Fruit fly (Drosophila melanogaster) whole organism, embryonic: ENCODE results near the gene CG9992.

ENCODE experiments used
- Atf6 ChIP-seq: fragments of 200-800 bp; sonication (Bioruptor generic); IDR thresholded peaks from 2 replicates; pipeline ENCODE4 v1.3.6; 2022; ENCODE audit warnings: missing biosample characterization, missing genetic modification characterization
- Bdp1 ChIP-seq: fragments of 200-800 bp; sonication (Bioruptor generic); optimal IDR thresholded peaks from 3 replicates; lab custom pipeline; 2016; ENCODE audit warnings: missing biosample characterization, missing genetic modification characterization
- CG10267 ChIP-seq: fragments of 200-800 bp; sonication (Bioruptor generic); optimal IDR thresholded peaks from 2 replicates; lab custom pipeline; 2018; ENCODE audit warnings: missing biosample characterization, mild to moderate bottlenecking, missing genetic modification characterization, moderate library complexity
- CG10543 ChIP-seq: fragments of 200-800 bp; sonication (Bioruptor generic); optimal IDR thresholded peaks from 3 replicates; lab custom pipeline; 2017; ENCODE audit warnings: missing biosample characterization, mild to moderate bottlenecking, missing genetic modification characterization, moderate library complexity
- CG12155 ChIP-seq: fragments of 200-800 bp; sonication (Bioruptor generic); optimal IDR thresholded peaks from 3 replicates; lab custom pipeline; 2016; ENCODE audit warnings: missing biosample characterization, missing genetic modification characterization
- CG1233 ChIP-seq: fragments of 200-800 bp; sonication (Bioruptor generic); optimal IDR thresholded peaks from 4 replicates; lab custom pipeline; 2018; ENCODE audit warnings: missing biosample characterization, mild to moderate bottlenecking, missing genetic modification characterization
- CG13296 ChIP-seq: fragments of 200-800 bp; sonication (Bioruptor generic); optimal IDR thresholded peaks from 3 replicates; lab custom pipeline; 2018; ENCODE audit warnings: missing biosample characterization, mild to moderate bottlenecking, missing genetic modification characterization
- CG15011 ChIP-seq: fragments of 200-800 bp; sonication (Bioruptor generic); optimal IDR thresholded peaks from 3 replicates; lab custom pipeline; 2018; ENCODE audit warnings: missing biosample characterization, mild to moderate bottlenecking, missing genetic modification characterization
- CG1602 ChIP-seq: fragments of 200-800 bp; sonication (Bioruptor generic); optimal IDR thresholded peaks from 3 replicates; lab custom pipeline; 2016; ENCODE audit warnings: missing biosample characterization, missing genetic modification characterization
- CG17385 ChIP-seq: fragments of 200-800 bp; sonication (Bioruptor generic); optimal IDR thresholded peaks from 3 replicates; lab custom pipeline; 2018; ENCODE audit warnings: missing biosample characterization, mild to moderate bottlenecking, missing genetic modification characterization
- CG17802 ChIP-seq: fragments of 200-800 bp; sonication (Bioruptor generic); optimal IDR thresholded peaks from 2 replicates; lab custom pipeline; 2018; ENCODE audit warnings: missing biosample characterization, mild to moderate bottlenecking, missing genetic modification characterization, moderate library complexity
- CG31224 ChIP-seq: fragments of 200-800 bp; sonication (Bioruptor generic); IDR thresholded peaks from 2 replicates; pipeline ENCODE4 v1.3.6; 2022; ENCODE audit warnings: missing biosample characterization, missing genetic modification characterization
- CG32772 ChIP-seq: fragments of 200-800 bp; sonication (Bioruptor generic); IDR thresholded peaks from 2 replicates; pipeline ENCODE4 v1.3.6; 2022; ENCODE audit warnings: missing biosample characterization, missing genetic modification characterization
- CG3407 ChIP-seq: fragments of 200-800 bp; sonication (Bioruptor generic); optimal IDR thresholded peaks from 2 replicates; lab custom pipeline; 2018; ENCODE audit warnings: missing biosample characterization, mild to moderate bottlenecking, missing genetic modification characterization
- CG4707 ChIP-seq: fragments of 200-800 bp; sonication (Bioruptor generic); optimal IDR thresholded peaks from 2 replicates; lab custom pipeline; 2018; ENCODE audit warnings: missing biosample characterization, mild to moderate bottlenecking, missing genetic modification characterization, moderate library complexity
- CG4730 ChIP-seq: fragments of 200-800 bp; sonication (Bioruptor generic); IDR thresholded peaks from 2 replicates; pipeline ENCODE4 v1.3.6; 2022; ENCODE audit warnings: missing biosample characterization, missing genetic modification characterization
- Chrac-16 ChIP-seq: fragments of 200-800 bp; sonication (Bioruptor generic); optimal IDR thresholded peaks from 3 replicates; lab custom pipeline; 2016; ENCODE audit warnings: missing biosample characterization, missing genetic modification characterization
- D ChIP-seq, 2 experiments: fragments of 200-800 bp in 1 of 2; fragments of >200 bp in 1 of 2; sonication (Bioruptor generic) in 1 of 2; optimal IDR thresholded peaks; 2 replicates in 1 of 2; 3 replicates in 1 of 2; lab custom pipeline; 2017; ENCODE audit warnings: mild to moderate bottlenecking in 1 of 2, missing biosample characterization in 1 of 2, missing genetic modification characterization in 1 of 2, missing genetic modification reagents in 1 of 2
- E2f1 ChIP-seq: fragments of 200-800 bp; sonication (Bioruptor generic); IDR thresholded peaks from 2 replicates; pipeline ENCODE4 v1.3.6; 2022; ENCODE audit warnings: missing biosample characterization, missing genetic modification characterization
- Fer2 ChIP-seq: fragments of 200-800 bp; sonication (Bioruptor generic); optimal IDR thresholded peaks from 2 replicates; lab custom pipeline; 2018; ENCODE audit warnings: missing biosample characterization, mild to moderate bottlenecking, missing genetic modification characterization, moderate library complexity
- HmgD ChIP-seq: fragments of 200-800 bp; sonication (Bioruptor generic); optimal IDR thresholded peaks from 3 replicates; lab custom pipeline; 2016; ENCODE audit warnings: missing biosample characterization, missing genetic modification characterization
- MTF-1 ChIP-seq: fragments of 200-800 bp; sonication (Bioruptor generic); optimal IDR thresholded peaks from 2 replicates; lab custom pipeline; 2018; ENCODE audit warnings: missing biosample characterization, mild to moderate bottlenecking, missing genetic modification characterization, borderline replicate concordance
- Nf-YA ChIP-seq: fragments of 200-800 bp; sonication (Bioruptor generic); IDR thresholded peaks from 2 replicates; pipeline ENCODE4 v1.3.6; 2022; ENCODE audit warnings: missing biosample characterization, missing genetic modification characterization
- Opbp ChIP-seq: fragments of 200-800 bp; sonication (Bioruptor generic); IDR thresholded peaks from 3 replicates; pipeline ENCODE4 v1.3.6; 2022; ENCODE audit warnings: missing biosample characterization, missing genetic modification characterization; ENCODE audit not compliant: partially characterized antibody
- Sry-β ChIP-seq: fragments of 200-800 bp; sonication (Bioruptor generic); optimal IDR thresholded peaks from 2 replicates; lab custom pipeline; 2018; ENCODE audit warnings: missing biosample characterization, mild to moderate bottlenecking, missing genetic modification characterization, moderate library complexity
- Trl ChIP-seq, 3 experiments: fragments of >200 bp in 2 of 3; fragments of 200-800 bp in 1 of 3; sonication (Bioruptor generic) in 1 of 3; optimal IDR thresholded peaks; 2 replicates in 1 of 3; 3 replicates in 2 of 3; lab custom pipeline; 2016 to 2017; ENCODE audit warnings: missing biosample characterization in 1 of 3, missing genetic modification characterization in 1 of 3
- Usf ChIP-seq: fragments of 200-800 bp; sonication (Bioruptor generic); optimal IDR thresholded peaks from 2 replicates; lab custom pipeline; 2017; ENCODE audit warnings: missing genotype, missing biosample characterization, missing genetic modification characterization
- Vsx1 ChIP-seq: fragments of 200-800 bp; sonication (Bioruptor generic); optimal IDR thresholded peaks from 2 replicates; lab custom pipeline; 2017; ENCODE audit warnings: missing biosample characterization, mild to moderate bottlenecking, missing genetic modification characterization, missing genetic modification reagents
- Xbp1 ChIP-seq: fragments of 200-800 bp; sonication (Bioruptor generic); optimal IDR thresholded peaks from 3 replicates; lab custom pipeline; 2016; ENCODE audit warnings: missing biosample characterization, mild to moderate bottlenecking, missing genetic modification characterization
- YL-1 ChIP-seq: fragments of 200-800 bp; sonication (Bioruptor generic); optimal IDR thresholded peaks from 3 replicates; lab custom pipeline; 2017; ENCODE audit warnings: missing biosample characterization, mild to moderate bottlenecking, missing genetic modification characterization
- bowl ChIP-seq: fragments of 200-800 bp; sonication (Bioruptor generic); IDR thresholded peaks from 2 replicates; pipeline ENCODE4 v1.3.6; 2022; ENCODE audit warnings: missing biosample characterization, missing genetic modification characterization
- cwo ChIP-seq: fragments of 200-800 bp; sonication (Bioruptor generic); optimal IDR thresholded peaks from 3 replicates; lab custom pipeline; 2017; ENCODE audit warnings: missing biosample characterization, missing genetic modification characterization, mild to moderate bottlenecking, moderate library complexity, missing genetic modification reagents
- dpn ChIP-seq, 2 experiments: fragments of 200-800 bp; sonication (Bioruptor generic); optimal IDR thresholded peaks; 3 replicates each; lab custom pipeline; 2016; ENCODE audit warnings: missing biosample characterization in 2 of 2, missing genetic modification characterization in 2 of 2
- jumu ChIP-seq: fragments of 200-800 bp; sonication (Bioruptor generic); optimal IDR thresholded peaks from 3 replicates; lab custom pipeline; 2016; ENCODE audit warnings: missing biosample characterization, missing genetic modification characterization
- lola ChIP-seq, 3 experiments: fragments of >200 bp in 2 of 3; fragments of 200-800 bp in 1 of 3; sonication (Bioruptor generic) in 1 of 3; optimal IDR thresholded peaks; 2 replicates each; lab custom pipeline; 2017 to 2019; ENCODE audit warnings: missing biosample characterization in 3 of 3, missing genetic modification characterization in 3 of 3, mild to moderate bottlenecking in 1 of 3, moderate library complexity in 1 of 3
- nerfin-1 ChIP-seq: fragments of 200-800 bp; sonication (Bioruptor generic); optimal IDR thresholded peaks from 3 replicates; lab custom pipeline; 2019; ENCODE audit warnings: missing biosample characterization, mild to moderate bottlenecking, missing genetic modification characterization, moderate library complexity
- org-1 ChIP-seq: fragments of 200-800 bp; sonication (Bioruptor generic); optimal IDR thresholded peaks from 2 replicates; lab custom pipeline; 2017; ENCODE audit warnings: missing biosample characterization, missing genetic modification characterization
- pan ChIP-seq, 4 experiments: fragments of >200 bp in 3 of 4; fragments of 200-800 bp in 1 of 4; sonication (Bioruptor generic) in 1 of 4; optimal IDR thresholded peaks in 3 of 4; IDR thresholded peaks in 1 of 4; 2 replicates each; pipeline versions ENCODE4 v1.3.6 to Lab custom; 2017 to 2022; ENCODE audit warnings: missing biosample characterization in 2 of 4, missing genetic modification characterization in 2 of 4, mixed read lengths in 1 of 4
- pnt ChIP-seq: fragments of 200-800 bp; sonication (Bioruptor generic); optimal IDR thresholded peaks from 3 replicates; lab custom pipeline; 2016; ENCODE audit warnings: missing biosample characterization, missing genetic modification characterization
- psq ChIP-seq: fragments of 200-800 bp; sonication (Bioruptor generic); optimal IDR thresholded peaks from 2 replicates; lab custom pipeline; 2017; ENCODE audit warnings: missing biosample characterization, missing genetic modification characterization
- pum ChIP-seq: fragments of 200-800 bp; sonication (Bioruptor generic); optimal IDR thresholded peaks from 2 replicates; lab custom pipeline; 2016; ENCODE audit warnings: missing biosample characterization, missing genetic modification characterization
- sens-2 ChIP-seq: fragments of 200-800 bp; sonication (Bioruptor generic); IDR thresholded peaks from 2 replicates; pipeline ENCODE4 v1.3.6; 2022; ENCODE audit warnings: missing biosample characterization, missing genetic modification characterization
- sima ChIP-seq: fragments of 200-800 bp; sonication (Bioruptor generic); optimal IDR thresholded peaks from 2 replicates; lab custom pipeline; 2016; ENCODE audit warnings: missing biosample characterization, missing genetic modification characterization
- trh ChIP-seq: fragments of 200-800 bp; sonication (Bioruptor generic); optimal IDR thresholded peaks from 2 replicates; lab custom pipeline; 2016; ENCODE audit warnings: missing biosample characterization, missing genetic modification characterization
- tup ChIP-seq: fragments of 200-800 bp; sonication (Bioruptor generic); optimal IDR thresholded peaks from 2 replicates; lab custom pipeline; 2016; ENCODE audit warnings: missing biosample characterization, mild to moderate bottlenecking, missing genetic modification characterization, moderate library complexity
- wor ChIP-seq: fragments of 200-800 bp; sonication (Bioruptor generic); IDR thresholded peaks from 2 replicates; pipeline ENCODE4 v1.3.6; 2022; ENCODE audit warnings: missing biosample characterization, missing genetic modification characterization

Gene CG9992

DNA sequence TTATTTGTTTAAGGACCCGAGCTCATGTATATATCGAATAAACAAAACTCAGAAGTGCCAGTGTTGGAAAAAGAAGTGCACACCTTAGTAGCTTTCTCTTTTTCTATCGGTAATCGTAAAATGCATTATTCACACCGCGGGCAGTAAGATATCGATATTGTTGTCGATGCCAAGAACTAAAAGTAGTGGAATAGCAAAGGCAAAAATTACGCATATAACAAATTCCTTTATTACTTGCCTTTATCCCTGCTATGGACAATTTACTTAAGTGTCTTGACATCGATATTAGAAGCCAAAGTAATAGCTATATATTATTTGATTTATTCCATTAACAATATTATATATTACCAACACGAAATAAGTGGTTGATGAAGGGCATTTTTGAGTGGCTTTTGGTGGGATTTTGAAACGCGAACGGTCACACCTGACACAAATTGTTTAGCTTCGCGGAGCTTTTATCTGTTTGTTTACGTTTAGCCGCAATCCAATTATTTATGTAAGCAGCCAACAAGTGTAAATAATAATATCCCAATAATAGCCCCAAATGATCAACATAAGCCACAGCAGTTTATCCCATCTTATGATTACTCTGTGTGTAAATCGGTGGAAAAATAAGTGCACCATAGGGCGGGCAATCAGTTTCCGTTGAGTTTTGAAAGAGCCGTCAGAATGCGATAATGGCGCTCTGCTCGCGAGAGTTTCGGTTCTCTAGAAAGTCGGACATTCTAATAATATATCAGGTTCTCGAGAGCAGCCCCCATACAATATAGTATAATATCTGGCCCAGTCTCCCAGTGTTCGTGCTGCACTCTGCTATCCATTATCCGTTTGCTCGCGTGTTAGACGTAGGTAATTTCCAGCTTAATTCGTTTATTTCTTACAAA, at the start of gene CG9992, which contains the start of gene CG4239 (continued):
- TF ChIP-seq Usf (GFP tag; lab: Kevin White, UChicago), result peak; percentile 55
- TF ChIP-seq jumu (GFP tag; lab: Kevin White, UChicago), result peak; percentile 54
- TF ChIP-seq trh (GFP tag; lab: Kevin White, UChicago), result no peak
- no peak for TF ChIP-seq sens-2 (GFP tag; lab: Robert Waterston, UW)
- peak; percentile 25 for TF ChIP-seq HmgD
- TF ChIP-seq CG17802 (tag; lab: Kevin White, UChicago), result peak; percentile 81
- TF ChIP-seq pan (optimal IDR thresholded peaks at IDR 0.05; lab: Kevin White, UChicago), result no peak
- no peak for TF ChIP-seq pan (GFP tag; optimal IDR thresholded peaks at IDR 0.05 in 1 of 2, IDR thresholded peaks at IDR 0.05 in 1 of 2)
- TF ChIP-seq dpn (GFP tag; optimal IDR thresholded peaks at IDR 0.05; lab: Kevin White, UChicago), result peak; percentile 31 to 67
- TF ChIP-seq CG1602 (GFP tag; lab: Kevin White, UChicago), result peak; percentile 62
- TF ChIP-seq CG17385 (GFP tag; lab: Kevin White, UChicago), result peak; percentile 45
- peak; percentile 61; the same call in 2 of the 3 replicates for TF ChIP-seq Opbp (GFP tag; lab: Robert Waterston, UW)
- TF ChIP-seq Fer2, result peak; percentile 56
- peak; percentile 68 for TF ChIP-seq Xbp1 (GFP tag; lab: Kevin White, UChicago)
- TF ChIP-seq sima (GFP tag; lab: Kevin White, UChicago), result no peak
- peak; percentile 46; the same call in 1 of the 2 replicates for TF ChIP-seq E2f1
- TF ChIP-seq YL-1 (GFP tag; lab: Kevin White, UChicago), result no peak
- TF ChIP-seq CG13296 (GFP tag; lab: Kevin White, UChicago), result no peak
- no peak for TF ChIP-seq wor (GFP tag; lab: Robert Waterston, UW)
- TF ChIP-seq CG3407 (GFP tag; lab: Kevin White, UChicago), result no peak
- TF ChIP-seq org-1 (GFP tag; lab: Kevin White, UChicago), result no peak
- no peak for TF ChIP-seq tup (GFP tag; lab: Kevin White, UChicago)
- peak; percentile 62 for TF ChIP-seq Atf6 (GFP tag; lab: Robert Waterston, UW)
- TF ChIP-seq Chrac-16, result peak; percentile 70
- no peak for TF ChIP-seq CG1233
- TF ChIP-seq Vsx1 (GFP tag; lab: Kevin White, UChicago), result no peak
- no peak for TF ChIP-seq Sry-β (GFP tag; lab: Kevin White, UChicago)
- peak; percentile 2 for TF ChIP-seq CG15011 (GFP tag; lab: Kevin White, UChicago)
- TF ChIP-seq bowl, result no peak
- TF ChIP-seq D (optimal IDR thresholded peaks at IDR 0.05; lab: Kevin White, UChicago), result no peak
- TF ChIP-seq D (GFP tag; optimal IDR thresholded peaks at IDR 0.05; lab: Kevin White, UChicago), result peak; percentile 52
- 0 out of 2 replicates have a peak, but pooled peaks have one; percentile 41 for TF ChIP-seq CG32772 (GFP tag; lab: Robert Waterston, UW)
- no peak for TF ChIP-seq Nf-YA (GFP tag; lab: Robert Waterston, UW)
- TF ChIP-seq Bdp1, result peak; percentile 37
- peak; percentile 38; the same call in 1 of the 2 replicates for TF ChIP-seq CG4730 (GFP tag; lab: Robert Waterston, UW)
- TF ChIP-seq CG31224 (GFP tag; lab: Robert Waterston, UW), result peak; percentile 44; the same call in 1 of the 2 replicates
- peak in 1 of 2 experiments; percentile 52 for TF ChIP-seq Trl (optimal IDR thresholded peaks at IDR 0.05; lab: Kevin White, UChicago)
- peak; percentile 1 for TF ChIP-seq Trl (GFP tag; optimal IDR thresholded peaks at IDR 0.05; lab: Kevin White, UChicago)
- TF ChIP-seq pnt, result peak; percentile 51
- TF ChIP-seq lola (GFP tag; optimal IDR thresholded peaks at IDR 0.05; lab: Kevin White, UChicago), result peak in 2 of 3 experiments; percentile 59 to 97
- peak; percentile 36 for TF ChIP-seq CG10543 (GFP tag; lab: Kevin White, UChicago)
- TF ChIP-seq CG10267 (tag; lab: Kevin White, UChicago), result peak; percentile 93
- no peak for TF ChIP-seq psq
- TF ChIP-seq MTF-1 (GFP tag; lab: Kevin White, UChicago), result no peak
- TF ChIP-seq CG12155 (GFP tag; lab: Kevin White, UChicago), result peak; percentile 59
- TF ChIP-seq cwo (GFP tag; lab: Kevin White, UChicago), result no peak
- TF ChIP-seq pum (GFP tag; lab: Kevin White, UChicago), result peak; percentile 7
- TF ChIP-seq nerfin-1 (tag; lab: Kevin White, UChicago), result peak; percentile 29
- TF ChIP-seq CG4707 (GFP tag; lab: Kevin White, UChicago), result no peak
